Fruit fly (Drosophila melanogaster): Measurements from ENCODE around the gene CG5592.

- TF ChIP-seq pan (optimal IDR thresholded peaks at IDR 0.05) (no peak), usp (GFP tag; optimal IDR thresholded peaks at IDR 0.05) (no peak), EcR (GFP tag; optimal IDR thresholded peaks at IDR 0.05) (no peak)
Observed at dm6 chr3L:5920778-5921177, 23.3 kb downstream of the CG5592 start.
